Worm (Caenorhabditis elegans) whole organism, L3 larva: ENCODE results near the gene atg-16.1.

ENCODE experiments used
- egl-5 ChIP-seq: fragments of 150-350 bp; optimal IDR thresholded peaks from 2 replicates; lab custom pipeline; 2017; ENCODE audit warnings: missing biosample characterization, missing genetic modification reagents, missing genetic modification characterization, inconsistent platforms
- fkh-10 ChIP-seq: sonication (generic microtip); optimal IDR thresholded peaks from 2 replicates; lab custom pipeline; 2017; ENCODE audit warnings: missing biosample characterization, missing genetic modification reagents, missing genetic modification characterization
- nhr-12 ChIP-seq: fragments of 150-350 bp; optimal IDR thresholded peaks from 2 replicates; lab custom pipeline; 2014; ENCODE audit warnings: missing biosample characterization, missing genetic modification characterization
- pqm-1 ChIP-seq: fragments of 150-350 bp; optimal IDR thresholded peaks from 2 replicates; lab custom pipeline; 2017; ENCODE audit warnings: missing biosample characterization, missing genetic modification characterization, inconsistent platforms
- unc-62 ChIP-seq: fragments of 150-350 bp; sonication (generic microtip); optimal IDR thresholded peaks from 4 replicates; lab custom pipeline; 2014; ENCODE audit warnings: missing biosample characterization, missing genetic modification reagents, missing genetic modification characterization
- ztf-4 ChIP-seq: fragments of 150-350 bp; optimal IDR thresholded peaks from 2 replicates; lab custom pipeline; 2014; ENCODE audit warnings: missing biosample characterization, missing genetic modification characterization

ce11 chrX:4508209-4508608 is 45.9 kb upstream of the atg-16.1 start, which contains the start of gene rhi-1:
- TF ChIP-seq fkh-10 (no peak), ztf-4 (no peak), egl-5 (tag; lab: Kevin White, UChicago) (no peak), pqm-1 (tag; lab: Kevin White, UChicago) (no peak), nhr-12 (no peak), unc-62 (GFP tag; lab: Kevin White, UChicago) (no peak)
